Worm (Caenorhabditis elegans): ENCODE measurements around the gene eif-1.

DNA sequence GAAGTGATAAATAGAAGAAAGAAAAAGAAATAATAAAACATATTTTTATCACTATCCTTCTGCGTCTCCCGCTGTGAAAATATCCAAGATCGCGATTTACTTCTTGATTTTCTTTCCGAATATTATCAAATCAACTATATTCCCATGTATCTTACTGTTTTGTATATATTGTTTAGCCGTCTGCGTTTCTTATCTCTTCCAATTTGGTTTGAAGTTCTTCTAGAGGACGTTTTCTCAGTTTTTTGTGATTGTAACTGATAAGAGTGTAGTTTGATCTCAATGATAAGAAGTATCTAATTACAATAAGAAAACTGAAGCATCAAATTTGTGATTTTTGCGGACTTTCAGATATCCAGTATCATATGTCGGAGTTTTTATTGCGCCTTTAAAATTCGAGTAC lies 32.7 kb downstream of the eif-1 start:
- TF ChIP-seq snpc-4 (tag; optimal IDR thresholded peaks at IDR 0.05), result no peak
- no peak for TF ChIP-seq nhr-25 (tag; optimal IDR thresholded peaks at IDR 0.05)
- TF ChIP-seq lsy-2 (tag; optimal IDR thresholded peaks at IDR 0.05), result no peak
- TF ChIP-seq egl-27 (tag; optimal IDR thresholded peaks at IDR 0.05), result no peak
- no peak for TF ChIP-seq nhr-11 (tag; optimal IDR thresholded peaks at IDR 0.05)
- TF ChIP-seq aly-2 (tag; optimal IDR thresholded peaks at IDR 0.05), result no peak
- TF ChIP-seq unc-62 (GFP tag; optimal IDR thresholded peaks at IDR 0.05), result no peak
- TF ChIP-seq sma-3 (GFP tag; optimal IDR thresholded peaks at IDR 0.05), result peak; percentile 19
- no peak for TF ChIP-seq mbf-1 (tag; optimal IDR thresholded peaks at IDR 0.05)
